Worm (Caenorhabditis elegans): ENCODE measurements around the gene T28A11.2.

The T28A11.2 gene

ce11 chrV:3280009-3280408, at the start of gene T28A11.2:
TSS of gene T28A11.2 (plus strand) at chrV:3280379.
- TF ChIP-seq hlh-11 (tag; optimal IDR thresholded peaks at IDR 0.05) (peak; percentile 26), pha-4 (GFP tag; IDR thresholded peaks at IDR 0.05) (no peak), pha-4 (tag; optimal IDR thresholded peaks at IDR 0.05) (no peak)

- TF ChIP-seq nhr-42 (GFP tag; IDR thresholded peaks at IDR 0.05) (no peak), set-16 (GFP tag; IDR thresholded peaks at IDR 0.05) (no peak), zag-1 (tag; optimal IDR thresholded peaks at IDR 0.05) (no peak), lin-13 (GFP tag; optimal IDR thresholded peaks at IDR 0.05) (no peak), lin-15B (tag; optimal IDR thresholded peaks at IDR 0.05) (no peak), duxl-1 (tag; optimal IDR thresholded peaks at IDR 0.05; ENCODE audit: poor library complexity) (no peak), Y105C5A.15 (GFP tag; IDR thresholded peaks at IDR 0.05) (no peak), pqm-1 (tag; optimal IDR thresholded peaks at IDR 0.05) (no peak), ZK546.5 (tag; optimal IDR thresholded peaks at IDR 0.05) (no peak), daf-19 (GFP tag; conservative IDR thresholded peaks at IDR 0.05) (no peak), T20F7.1 (GFP tag; optimal IDR thresholded peaks at IDR 0.05) (no peak), mep-1 (tag; optimal IDR thresholded peaks at IDR 0.05) (no peak), dmd-9 (GFP tag; IDR thresholded peaks at IDR 0.05) (no peak), unc-62 (GFP tag; optimal IDR thresholded peaks at IDR 0.05 in 1 of 2) (no peak), unc-62 (tag; optimal IDR thresholded peaks at IDR 0.05) (no peak), spr-3 (GFP tag; optimal IDR thresholded peaks at IDR 0.05) (no peak), daf-16 (GFP tag; optimal IDR thresholded peaks at IDR 0.05) (no peak), daf-16 (tag; optimal IDR thresholded peaks at IDR 0.05) (no peak), nhr-11 (tag; optimal IDR thresholded peaks at IDR 0.05) (no peak)
Observed at ce11 chrV:3230597-3230996, 49.6 kb upstream of the T28A11.2 start, which contains the start of gene K08D9.10. TSS of gene K08D9.10 (plus strand) at chrV:3230897.

DNA sequence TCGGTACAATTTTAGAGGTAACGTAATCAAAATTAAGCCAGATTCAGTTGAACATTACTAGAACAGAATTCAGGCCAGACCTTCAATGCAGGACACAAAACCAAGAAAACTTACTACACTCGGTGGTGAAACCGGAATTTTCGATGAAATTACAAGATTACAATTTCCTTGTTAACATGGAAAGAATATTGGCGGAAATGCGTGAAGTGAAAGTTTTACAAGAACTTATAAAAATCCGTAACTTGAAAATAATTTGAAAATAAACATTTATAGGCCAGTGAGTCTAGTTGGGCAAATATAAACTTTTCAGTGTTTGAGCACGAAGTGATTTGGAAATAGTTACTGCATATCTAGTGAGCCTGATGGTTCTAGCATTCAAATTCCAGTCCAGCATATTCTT, 45.3 kb upstream of the T28A11.2 start, which contains the start of gene K08D9.6:
K08D9.6 (minus strand) TSS at position 101 of the 400 bp plus-strand sequence.
- TF ChIP-seq zip-11 (GFP tag; IDR thresholded peaks at IDR 0.05) = no peak
- no peak for TF ChIP-seq lin-1 (GFP tag; IDR thresholded peaks at IDR 0.05)
- no peak for TF ChIP-seq tra-1 (GFP tag; IDR thresholded peaks at IDR 0.05)
- TF ChIP-seq attf-4 (tag; optimal IDR thresholded peaks at IDR 0.05) = no peak

- TF ChIP-seq unc-130 (GFP tag; optimal IDR thresholded peaks at IDR 0.05) (no peak), D1046.2 (GFP tag; IDR thresholded peaks at IDR 0.05) (no peak)
Observed at ce11 chrV:3236610-3237009, 43.6 kb upstream of the T28A11.2 start, which contains the start of the genes K08D9.9 and str-16. TSS of gene K08D9.9 (minus strand) at chrV:3236710. TSS of gene str-16 (plus strand) at chrV:3236875.

- no peak for TF ChIP-seq F10B5.3 (tag; optimal IDR thresholded peaks at IDR 0.05)
- TF ChIP-seq unc-62 (GFP tag; optimal IDR thresholded peaks at IDR 0.05 in 1 of 2) = peak in 1 of 2 experiments; percentile 95
- TF ChIP-seq unc-62 (tag; optimal IDR thresholded peaks at IDR 0.05) = no peak
Observed at ce11 chrV:3241175-3241574, 39.0 kb upstream of the T28A11.2 start, which contains the start of gene srj-11. TSS of gene srj-11 (plus strand) at chrV:3241424.

ce11 chrV:3242984-3243383, 37.2 kb upstream of the T28A11.2 start, which contains the start of gene gst-23:
TSS of gene gst-23 (plus strand) at chrV:3243284.
- no peak for TF ChIP-seq F10B5.3 (tag; optimal IDR thresholded peaks at IDR 0.05)
- TF ChIP-seq madf-9 (GFP tag; conservative IDR thresholded peaks at IDR 0.05) = no peak
- TF ChIP-seq zip-11 (GFP tag; IDR thresholded peaks at IDR 0.05) = no peak
- TF ChIP-seq lin-13 (GFP tag; optimal IDR thresholded peaks at IDR 0.05) = no peak
- TF ChIP-seq nhr-28 (tag; optimal IDR thresholded peaks at IDR 0.05) = no peak
- TF ChIP-seq attf-4 (tag; optimal IDR thresholded peaks at IDR 0.05) = no peak
- no peak for TF ChIP-seq nhr-48 (tag; optimal IDR thresholded peaks at IDR 0.05)
- TF ChIP-seq fos-1 (tag; optimal IDR thresholded peaks at IDR 0.05) = no peak
- TF ChIP-seq unc-39 (tag; optimal IDR thresholded peaks at IDR 0.05) = no peak
- no peak for TF ChIP-seq jun-1 (tag; optimal IDR thresholded peaks at IDR 0.05)
- TF ChIP-seq Y105C5A.15 (GFP tag; IDR thresholded peaks at IDR 0.05) = no peak
- TF ChIP-seq set-16 (GFP tag; IDR thresholded peaks at IDR 0.05) = no peak
- TF ChIP-seq spr-3 (GFP tag; optimal IDR thresholded peaks at IDR 0.05) = no peak
- TF ChIP-seq Y5F2A.4 (GFP tag; optimal IDR thresholded peaks at IDR 0.05) = no peak
- TF ChIP-seq saeg-2 (GFP tag; IDR thresholded peaks at IDR 0.05) = no peak
- no peak for TF ChIP-seq lin-38 (GFP tag; IDR thresholded peaks at IDR 0.05)
- no peak for TF ChIP-seq daf-19 (GFP tag; conservative IDR thresholded peaks at IDR 0.05)
- no peak for TF ChIP-seq ZK546.5 (tag; optimal IDR thresholded peaks at IDR 0.05)
- TF ChIP-seq T26A8.4 (GFP tag; IDR thresholded peaks at IDR 0.05) = no peak
- no peak for TF ChIP-seq dmd-9 (GFP tag; IDR thresholded peaks at IDR 0.05)

Measured in whole organism, L4 larva.